Worm (Caenorhabditis elegans): ENCODE results near the gene nhr-110.

nhr-110 gene

DNA sequence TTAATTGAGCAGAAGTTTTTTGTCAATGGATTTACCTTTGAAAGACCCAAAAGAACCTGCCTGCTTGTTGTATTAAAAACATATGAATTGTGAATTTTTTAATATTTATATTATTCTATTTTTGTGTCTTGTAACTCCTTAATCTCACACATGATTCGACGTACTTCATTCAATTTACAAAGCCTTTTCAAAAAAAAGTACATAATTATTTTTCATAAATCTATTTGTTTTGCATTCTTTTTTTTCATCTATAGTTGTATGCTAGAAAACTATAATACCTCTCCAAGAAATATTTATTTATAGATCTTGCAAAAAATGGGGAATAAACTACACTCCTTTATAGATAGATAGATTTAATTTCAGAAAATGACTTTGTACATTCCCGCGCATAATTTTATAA, 5.5 kb downstream of the nhr-110 start, which contains the start of gene nhr-179:
Gene nhr-179, minus strand, starts transcription at position 101 of the 400 bp plus-strand sequence.
- TF ChIP-seq T26A8.4 (GFP tag; IDR thresholded peaks at IDR 0.05): no peak
- TF ChIP-seq dve-1 (tag; optimal IDR thresholded peaks at IDR 0.05; ENCODE audit: insufficient read depth): no peak
- TF ChIP-seq unc-62 (GFP tag; optimal IDR thresholded peaks at IDR 0.05 in 1 of 2): no peak
- no peak for TF ChIP-seq unc-62 (tag; optimal IDR thresholded peaks at IDR 0.05)
- TF ChIP-seq rbr-2 (tag; optimal IDR thresholded peaks at IDR 0.05): no peak
- no peak for TF ChIP-seq attf-4 (tag; optimal IDR thresholded peaks at IDR 0.05)
- no peak for TF ChIP-seq dmd-8 (GFP tag; IDR thresholded peaks at IDR 0.05)
- TF ChIP-seq mdl-1 (tag; optimal IDR thresholded peaks at IDR 0.05): no peak

DNA sequence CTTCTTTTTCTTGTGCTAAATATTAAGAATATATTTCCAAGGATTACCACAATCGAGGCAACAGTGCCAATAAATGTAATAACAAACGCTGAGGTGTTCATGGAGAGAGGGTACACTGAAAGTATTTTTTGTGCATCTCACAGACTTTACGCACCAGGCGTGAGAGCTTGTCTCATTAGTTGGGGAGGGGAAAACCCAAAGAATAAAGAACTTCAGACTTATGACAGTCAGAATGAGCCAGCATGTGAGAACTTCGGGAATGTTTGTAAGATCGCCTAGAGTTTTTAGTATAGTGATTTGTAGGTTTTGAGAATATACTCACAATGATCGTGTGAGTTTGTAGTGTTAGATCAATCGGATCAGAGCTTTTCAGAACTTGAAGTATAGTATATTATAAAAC, 9.5 kb downstream of the nhr-110 start, which contains the start of gene srbc-41:
Gene srbc-41, minus strand, starts transcription at position 101 of the 400 bp plus-strand sequence.
- TF ChIP-seq lsy-2 (tag; optimal IDR thresholded peaks at IDR 0.05) (no peak), ama-1 (optimal IDR thresholded peaks at IDR 0.05) (no peak), attf-4 (tag; optimal IDR thresholded peaks at IDR 0.05) (no peak), mxl-2 (GFP tag; conservative IDR thresholded peaks at IDR 0.05) (no peak), T26A8.4 (GFP tag; IDR thresholded peaks at IDR 0.05) (no peak)

DNA sequence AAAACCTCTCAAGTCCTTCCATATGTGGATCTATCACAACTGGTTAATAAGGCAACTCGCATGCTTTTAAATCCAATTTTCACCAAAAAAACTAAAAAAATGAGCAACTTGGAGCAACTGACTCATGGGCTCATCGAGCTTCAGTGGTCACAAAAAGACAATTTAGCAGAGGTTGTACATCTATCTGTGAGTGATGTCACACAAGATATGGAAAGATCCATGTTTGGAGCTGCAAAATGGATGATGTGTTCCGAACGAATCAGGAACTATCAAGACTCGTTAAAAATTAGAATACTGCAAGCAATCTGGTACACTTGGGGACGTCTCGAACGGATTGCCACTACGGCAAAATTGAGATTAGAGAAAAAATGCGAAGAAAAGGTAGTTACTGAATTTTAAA, 12.7 kb downstream of the nhr-110 start:
- TF ChIP-seq nhr-77 (tag; optimal IDR thresholded peaks at IDR 0.05) (no peak), lim-7 (GFP tag; IDR thresholded peaks at IDR 0.05) (no peak), nhr-48 (tag; optimal IDR thresholded peaks at IDR 0.05) (no peak), lin-15B (tag; optimal IDR thresholded peaks at IDR 0.05) (no peak), F10B5.3 (tag; optimal IDR thresholded peaks at IDR 0.05) (no peak), dmd-9 (GFP tag; IDR thresholded peaks at IDR 0.05) (no peak), lsy-2 (tag; optimal IDR thresholded peaks at IDR 0.05) (no peak), snpc-1.2 (GFP tag; IDR thresholded peaks at IDR 0.05) (no peak), fkh-10 (GFP tag; optimal IDR thresholded peaks at IDR 0.05) (no peak), aha-1 (tag) (peak; percentile 95), ZK546.5 (tag; optimal IDR thresholded peaks at IDR 0.05) (no peak), hmg-1.1 (GFP tag; IDR thresholded peaks at IDR 0.05) (no peak), D1046.2 (GFP tag; IDR thresholded peaks at IDR 0.05) (no peak), unc-62 (GFP tag; optimal IDR thresholded peaks at IDR 0.05 in 1 of 2) (peak in 1 of 2 experiments; percentile 1), unc-62 (tag; optimal IDR thresholded peaks at IDR 0.05) (no peak), spr-3 (GFP tag; optimal IDR thresholded peaks at IDR 0.05) (no peak), php-3 (GFP tag; IDR thresholded peaks at IDR 0.05) (no peak)

DNA sequence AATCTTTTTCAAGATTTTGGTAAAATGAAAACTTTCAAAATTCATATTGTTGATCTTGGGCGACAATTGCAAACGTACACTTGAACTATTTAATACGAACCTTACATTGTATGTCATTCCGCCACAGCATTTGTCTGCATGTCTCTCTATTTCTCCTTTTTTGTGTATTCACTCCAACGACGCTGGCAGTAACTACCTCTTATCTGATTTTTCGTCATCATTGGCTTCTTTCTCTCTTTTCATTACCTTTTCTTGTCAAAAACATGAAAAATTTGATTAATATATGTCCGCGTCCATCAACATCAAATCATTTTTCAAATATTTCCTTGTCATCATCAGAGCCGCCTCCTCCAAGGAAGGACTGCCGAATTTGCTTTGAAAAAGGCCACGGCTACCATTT, 14.1 kb downstream of the nhr-110 start, which contains the start of gene nhr-177:
Gene nhr-177, plus strand, starts transcription at position 167 of the 400 bp plus-strand sequence.
- peak; percentile 63 for TF ChIP-seq dmd-6 (GFP tag; IDR thresholded peaks at IDR 0.05)
- peak; percentile 15 for TF ChIP-seq mxl-3 (GFP tag; optimal IDR thresholded peaks at IDR 0.05)
- peak; percentile 16 for TF ChIP-seq nhr-77 (tag; optimal IDR thresholded peaks at IDR 0.05)
- no peak for TF ChIP-seq pha-4 (GFP tag; IDR thresholded peaks at IDR 0.05)
- no peak for TF ChIP-seq pha-4 (tag; optimal IDR thresholded peaks at IDR 0.05)
- peak in 1 of 2 experiments; percentile 35 for TF ChIP-seq unc-62 (GFP tag; optimal IDR thresholded peaks at IDR 0.05 in 1 of 2)
- no peak for TF ChIP-seq unc-62 (tag; optimal IDR thresholded peaks at IDR 0.05)
- peak; percentile 56; the same call in 1 of the 2 replicates for TF ChIP-seq php-3 (GFP tag; IDR thresholded peaks at IDR 0.05)
- TF ChIP-seq rbr-2 (tag; optimal IDR thresholded peaks at IDR 0.05): no peak
- peak; percentile 53 for TF ChIP-seq pqm-1 (tag; optimal IDR thresholded peaks at IDR 0.05)
- TF ChIP-seq aly-2 (tag; optimal IDR thresholded peaks at IDR 0.05): no peak
- TF ChIP-seq dve-1 (tag; optimal IDR thresholded peaks at IDR 0.05; ENCODE audit: insufficient read depth): peak; percentile 65
- no peak for TF ChIP-seq daf-16 (GFP tag; optimal IDR thresholded peaks at IDR 0.05)
- peak; percentile 81 for TF ChIP-seq daf-16 (tag; optimal IDR thresholded peaks at IDR 0.05)
- no peak for TF ChIP-seq nhr-76 (tag; optimal IDR thresholded peaks at IDR 0.05)
- TF ChIP-seq nhr-28 (tag; optimal IDR thresholded peaks at IDR 0.05): peak; percentile 89
- peak; percentile 36 for TF ChIP-seq nhr-102 (tag; optimal IDR thresholded peaks at IDR 0.05)
- peak; percentile 51 for TF ChIP-seq hlh-11 (tag; optimal IDR thresholded peaks at IDR 0.05)
- TF ChIP-seq aha-1 (tag): peak; percentile 5

Data from whole organism, L4 larva.